Fruit fly (Drosophila melanogaster): ENCODE measurements around the gene RpL35.

RpL35 gene

DNA sequence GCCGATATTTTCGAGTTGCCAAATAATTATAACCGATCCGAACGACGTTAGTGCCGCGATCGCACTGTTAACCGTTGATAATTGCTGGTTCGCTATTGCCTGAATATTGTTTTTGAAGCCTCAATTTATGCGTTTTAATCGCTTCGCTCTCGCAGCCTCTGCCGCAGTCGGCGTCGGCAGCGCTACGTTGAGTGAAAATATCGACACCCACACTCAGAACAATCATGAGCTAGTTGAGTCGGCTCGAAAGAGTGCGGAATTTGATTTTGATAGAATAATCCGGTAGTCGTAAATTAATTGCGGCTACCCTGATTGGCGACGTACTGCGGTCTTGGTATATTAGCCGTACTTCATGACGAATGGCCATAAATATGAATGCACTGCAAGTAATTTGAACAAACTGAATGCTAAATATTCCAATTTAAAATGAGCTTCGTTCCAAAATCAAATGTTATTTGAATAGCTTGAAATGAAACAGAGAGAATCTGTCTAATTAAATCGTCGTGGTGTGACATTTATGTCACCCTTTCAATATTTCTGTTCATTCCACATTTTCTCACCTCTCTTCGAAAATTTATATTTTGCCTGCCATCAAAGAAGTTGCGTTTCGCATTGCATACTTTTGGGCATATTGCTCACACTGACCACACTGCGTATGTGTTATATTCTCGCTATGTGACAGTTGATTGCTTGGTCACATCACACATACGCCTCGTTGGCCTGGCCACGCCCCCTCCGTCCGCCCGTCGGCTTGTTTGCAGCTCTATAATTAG, 43.4 kb downstream of the RpL35 start (continued):
- TF ChIP-seq N (GFP tag; optimal IDR thresholded peaks at IDR 0.05): peak; percentile 35
- TF ChIP-seq CG32264 (GFP tag; optimal IDR thresholded peaks at IDR 0.05): no peak
- no peak for TF ChIP-seq Hnf4 (GFP tag; optimal IDR thresholded peaks at IDR 0.05)
- no peak for TF ChIP-seq Vsx2 (GFP tag; optimal IDR thresholded peaks at IDR 0.05; ENCODE audit: partially characterized antibody)
- TF ChIP-seq Sp1 (GFP tag; optimal IDR thresholded peaks at IDR 0.05): peak; percentile 38
- no peak for TF ChIP-seq OdsH (GFP tag; optimal IDR thresholded peaks at IDR 0.05)
- TF ChIP-seq sv (GFP tag; optimal IDR thresholded peaks at IDR 0.05): no peak
- TF ChIP-seq Myc (optimal IDR thresholded peaks at IDR 0.05): peak; percentile 45

DNA sequence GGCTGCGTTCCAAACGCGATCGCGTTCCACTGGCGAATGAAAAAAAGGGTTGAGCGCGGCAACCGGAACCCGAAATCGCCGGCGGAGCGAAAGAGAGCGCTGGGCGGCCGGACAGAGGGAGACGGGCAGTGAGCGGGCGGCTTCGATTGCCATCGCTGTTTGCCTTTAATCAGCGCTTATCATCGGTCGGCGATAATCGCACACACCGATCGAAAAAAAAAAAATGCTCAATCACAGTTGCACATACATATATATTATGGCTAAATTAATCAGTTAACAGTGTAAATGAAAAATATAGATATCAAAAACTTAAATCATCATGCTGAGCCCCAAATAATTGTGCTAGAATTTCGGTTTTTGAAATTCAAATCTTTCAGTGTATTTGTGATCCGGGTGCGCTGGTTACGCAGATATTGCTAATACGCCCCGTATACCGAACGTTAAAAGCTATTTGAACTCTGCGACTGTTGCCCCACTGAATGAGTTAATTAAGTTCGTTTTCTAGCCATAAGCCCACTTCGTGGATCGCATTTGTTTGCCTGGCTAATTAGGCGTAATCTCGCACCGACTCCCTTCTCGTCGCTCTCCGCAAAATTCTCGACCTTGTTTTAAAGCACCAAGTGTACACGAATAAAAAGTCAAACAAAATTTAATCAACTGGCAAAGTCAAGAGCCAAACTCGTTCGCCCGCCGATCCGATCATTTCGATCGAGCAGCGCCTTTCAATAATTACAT, 45.7 kb downstream of the RpL35 start, which contains the start of gene CG33080:
Gene CG33080 (minus strand): TSS at position 38 of the 735 bp plus-strand sequence.
- TF ChIP-seq usp (GFP tag; optimal IDR thresholded peaks at IDR 0.05) (no peak), br (GFP tag; optimal IDR thresholded peaks at IDR 0.05) (peak; percentile 15), Hnf4 (GFP tag; optimal IDR thresholded peaks at IDR 0.05) (peak; percentile 27), ey (GFP tag; optimal IDR thresholded peaks at IDR 0.05) (no peak), dmrt93B (GFP tag; optimal IDR thresholded peaks at IDR 0.05) (no peak), OdsH (GFP tag; optimal IDR thresholded peaks at IDR 0.05) (no peak), Abd-B (GFP tag; optimal IDR thresholded peaks at IDR 0.05) (no peak), Vsx2 (GFP tag; optimal IDR thresholded peaks at IDR 0.05; ENCODE audit: partially characterized antibody) (peak; percentile 97), Jra (GFP tag; optimal IDR thresholded peaks at IDR 0.05) (no peak), sage (GFP tag; optimal IDR thresholded peaks at IDR 0.05) (no peak), Dif (GFP tag; optimal IDR thresholded peaks at IDR 0.05; ENCODE audit: partially characterized antibody) (no peak), foxo (GFP tag; optimal IDR thresholded peaks at IDR 0.05) (peak in 1 of 2 experiments; percentile 23), Hr78 (GFP tag; optimal IDR thresholded peaks at IDR 0.05) (no peak), N (GFP tag; optimal IDR thresholded peaks at IDR 0.05) (no peak), Sp1 (GFP tag; optimal IDR thresholded peaks at IDR 0.05) (no peak), HLH106 (tag; optimal IDR thresholded peaks at IDR 0.05) (peak; percentile 7), pan (optimal IDR thresholded peaks at IDR 0.05) (no peak), Mio (GFP tag; optimal IDR thresholded peaks at IDR 0.05) (no peak), Hr83 (GFP tag; optimal IDR thresholded peaks at IDR 0.05; ENCODE audit: poor library complexity, severe bottlenecking) (no peak), dsf (GFP tag; optimal IDR thresholded peaks at IDR 0.05; ENCODE audit: borderline replicate concordance) (no peak), rgr (GFP tag; optimal IDR thresholded peaks at IDR 0.05) (peak; percentile 13), tai (GFP tag; optimal IDR thresholded peaks at IDR 0.05) (no peak), GATAd (GFP tag; optimal IDR thresholded peaks at IDR 0.05) (no peak), sv (GFP tag; optimal IDR thresholded peaks at IDR 0.05) (no peak), psq (GFP tag; optimal IDR thresholded peaks at IDR 0.05) (no peak), jim (GFP tag; optimal IDR thresholded peaks at IDR 0.05) (no peak), dl (GFP tag; optimal IDR thresholded peaks at IDR 0.05; ENCODE audit: insufficient read depth in 1 of 2, partially characterized antibody in 2 of 2) (no peak), h (GFP tag; optimal IDR thresholded peaks at IDR 0.05) (peak; percentile 55), woc (GFP tag; optimal IDR thresholded peaks at IDR 0.05) (no peak), CG32264 (GFP tag; optimal IDR thresholded peaks at IDR 0.05) (no peak), fru (GFP tag; optimal IDR thresholded peaks at IDR 0.05) (peak; percentile 1), Rel (GFP tag; optimal IDR thresholded peaks at IDR 0.05) (no peak), Rel (tag; optimal IDR thresholded peaks at IDR 0.05) (no peak), Dfd (GFP tag; optimal IDR thresholded peaks at IDR 0.05) (no peak), lola (GFP tag; optimal IDR thresholded peaks at IDR 0.05) (no peak), CrebA (GFP tag; optimal IDR thresholded peaks at IDR 0.05; ENCODE audit: borderline replicate concordance) (no peak), brk (GFP tag; optimal IDR thresholded peaks at IDR 0.05) (no peak)
